Fruit fly (Drosophila melanogaster) whole organism, embryonic: ENCODE measurements around the gene Rtnl1.

Source experiments
- Awh ChIP-seq: fragments of 200-800 bp; sonication (Bioruptor generic); IDR thresholded peaks from 2 replicates; pipeline ENCODE4, ENCODE4 v1.3.6; 2022; ENCODE audit warnings: missing biosample characterization, missing genetic modification characterization
- CG11398 ChIP-seq: fragments of 200-800 bp; sonication (Bioruptor generic); optimal IDR thresholded peaks from 2 replicates; lab custom pipeline; 2016; ENCODE audit warnings: missing biosample characterization, missing genetic modification characterization
- CG11456 ChIP-seq: fragments of 200-800 bp; sonication (Bioruptor generic); IDR thresholded peaks from 3 replicates; pipeline ENCODE4 v1.3.6; 2022; ENCODE audit warnings: missing biosample characterization, missing genetic modification characterization
- CG12942 ChIP-seq: fragments of 200-800 bp; sonication (Bioruptor generic); optimal IDR thresholded peaks from 3 replicates; lab custom pipeline; 2016; ENCODE audit warnings: missing biosample characterization, missing genetic modification characterization
- CG15073 ChIP-seq: fragments of 200-800 bp; sonication (Bioruptor generic); optimal IDR thresholded peaks from 2 replicates; lab custom pipeline; 2016; ENCODE audit warnings: missing biosample characterization, missing genetic modification characterization
- CG1602 ChIP-seq: fragments of 200-800 bp; sonication (Bioruptor generic); optimal IDR thresholded peaks from 3 replicates; lab custom pipeline; 2016; ENCODE audit warnings: missing biosample characterization, missing genetic modification characterization
- CG1832 ChIP-seq: fragments of 200-800 bp; sonication (Bioruptor generic); optimal IDR thresholded peaks from 2 replicates; lab custom pipeline; 2017; ENCODE audit warnings: missing biosample characterization, mild to moderate bottlenecking, missing genetic modification characterization, inconsistent platforms
- CG18619 ChIP-seq: fragments of 200-800 bp; sonication (Bioruptor generic); optimal IDR thresholded peaks from 3 replicates; lab custom pipeline; 2017; ENCODE audit warnings: missing biosample characterization, mild to moderate bottlenecking, missing genetic modification characterization
- CG31388 ChIP-seq: fragments of 200-800 bp; sonication (Bioruptor generic); optimal IDR thresholded peaks from 2 replicates; lab custom pipeline; 2016; ENCODE audit warnings: missing biosample characterization, missing genetic modification characterization
- CG34422 ChIP-seq: fragments of 200-800 bp; sonication (Bioruptor generic); IDR thresholded peaks from 3 replicates; pipeline ENCODE4 v1.3.6; 2022; ENCODE audit warnings: missing biosample characterization, missing genetic modification characterization
- CG4617 ChIP-seq: fragments of 200-800 bp; sonication (Bioruptor generic); optimal IDR thresholded peaks from 3 replicates; lab custom pipeline; 2016; ENCODE audit warnings: missing biosample characterization, missing genetic modification characterization, borderline replicate concordance
- CG9817 ChIP-seq: fragments of 200-800 bp; sonication (Bioruptor generic); optimal IDR thresholded peaks from 2 replicates; lab custom pipeline; 2018; ENCODE audit warnings: missing biosample characterization, mild to moderate bottlenecking, missing genetic modification characterization, moderate library complexity
- Chrac-16 ChIP-seq: fragments of 200-800 bp; sonication (Bioruptor generic); optimal IDR thresholded peaks from 3 replicates; lab custom pipeline; 2016; ENCODE audit warnings: missing biosample characterization, missing genetic modification characterization
- CrebB ChIP-seq: fragments of 200-800 bp; sonication (Bioruptor generic); optimal IDR thresholded peaks from 3 replicates; lab custom pipeline; 2018; ENCODE audit warnings: missing biosample characterization, mild to moderate bottlenecking, missing genetic modification characterization
- Dbx ChIP-seq: fragments of 200-800 bp; sonication (Bioruptor generic); IDR thresholded peaks from 3 replicates; pipeline ENCODE4 v1.3.6; 2022; ENCODE audit warnings: missing biosample characterization, missing genetic modification characterization
- Dek ChIP-seq: fragments of 200-800 bp; sonication (Bioruptor generic); optimal IDR thresholded peaks from 3 replicates; lab custom pipeline; 2019; ENCODE audit warnings: missing biosample characterization, mild to moderate bottlenecking, missing genetic modification characterization, moderate library complexity
- Dll ChIP-seq: fragments of 200-800 bp; sonication (Bioruptor generic); IDR thresholded peaks from 4 replicates; pipeline ENCODE4 v1.3.6; 2022; ENCODE audit warnings: missing biosample characterization, missing genetic modification characterization; ENCODE audit not compliant: partially characterized antibody
- Fer2 ChIP-seq: fragments of 200-800 bp; sonication (Bioruptor generic); optimal IDR thresholded peaks from 2 replicates; lab custom pipeline; 2018; ENCODE audit warnings: missing biosample characterization, mild to moderate bottlenecking, missing genetic modification characterization, moderate library complexity
- Gsc ChIP-seq: fragments of 200-800 bp; sonication (Bioruptor generic); IDR thresholded peaks from 2 replicates; pipeline ENCODE4 v1.3.6; 2022; ENCODE audit warnings: missing biosample characterization, missing genetic modification characterization
- Nf-YA ChIP-seq: fragments of 200-800 bp; sonication (Bioruptor generic); IDR thresholded peaks from 2 replicates; pipeline ENCODE4 v1.3.6; 2022; ENCODE audit warnings: missing biosample characterization, missing genetic modification characterization
- Ptx1 ChIP-seq: fragments of 200-800 bp; sonication (Bioruptor generic); IDR thresholded peaks from 2 replicates; pipeline ENCODE4 v1.3.6; 2022; ENCODE audit warnings: missing biosample characterization, missing genetic modification characterization
- Sry-δ ChIP-seq: fragments of 200-800 bp; sonication (Bioruptor generic); optimal IDR thresholded peaks from 2 replicates; lab custom pipeline; 2016; ENCODE audit warnings: missing biosample characterization, missing genetic modification characterization
- Usf ChIP-seq: fragments of 200-800 bp; sonication (Bioruptor generic); optimal IDR thresholded peaks from 2 replicates; lab custom pipeline; 2017; ENCODE audit warnings: missing genotype, missing biosample characterization, missing genetic modification characterization
- Xbp1 ChIP-seq: fragments of 200-800 bp; sonication (Bioruptor generic); optimal IDR thresholded peaks from 3 replicates; lab custom pipeline; 2016; ENCODE audit warnings: missing biosample characterization, mild to moderate bottlenecking, missing genetic modification characterization
- Xrp1 ChIP-seq: fragments of 200-800 bp; sonication (Bioruptor generic); IDR thresholded peaks from 2 replicates; pipeline ENCODE4 v1.3.6; 2022; ENCODE audit warnings: missing biosample characterization, missing genetic modification characterization
- ac ChIP-seq: fragments of 200-800 bp; sonication (Bioruptor generic); optimal IDR thresholded peaks from 3 replicates; lab custom pipeline; 2017; ENCODE audit warnings: missing biosample characterization, mild to moderate bottlenecking, missing genetic modification characterization
- ap ChIP-seq: fragments of 200-800 bp; sonication (Bioruptor generic); IDR thresholded peaks from 2 replicates; pipeline ENCODE4 v1.3.6; 2022; ENCODE audit warnings: missing biosample characterization, missing genetic modification characterization
- cato ChIP-seq: fragments of 200-800 bp; sonication (Bioruptor generic); optimal IDR thresholded peaks from 2 replicates; lab custom pipeline; 2016; ENCODE audit warnings: missing biosample characterization, missing genetic modification characterization, borderline replicate concordance
- caup ChIP-seq: fragments of 200-800 bp; sonication (Bioruptor generic); optimal IDR thresholded peaks from 3 replicates; lab custom pipeline; 2017; ENCODE audit warnings: missing biosample characterization, mild to moderate bottlenecking, missing genetic modification characterization, moderate library complexity; ENCODE audit not compliant: severe bottlenecking
- chif ChIP-seq, 2 experiments: fragments of 200-800 bp; sonication (Bioruptor generic); optimal IDR thresholded peaks; 3 replicates each; lab custom pipeline; 2016; ENCODE audit warnings: missing biosample characterization in 2 of 2, missing genetic modification characterization in 2 of 2
- crc ChIP-seq: fragments of 200-800 bp; sonication (Bioruptor generic); optimal IDR thresholded peaks from 2 replicates; lab custom pipeline; 2016; ENCODE audit warnings: missing biosample characterization, missing genetic modification characterization
- disco-r ChIP-seq: fragments of 200-800 bp; sonication (Bioruptor generic); optimal IDR thresholded peaks from 2 replicates; lab custom pipeline; 2016; ENCODE audit warnings: missing biosample characterization, missing genetic modification characterization
- dpn ChIP-seq, 2 experiments: fragments of 200-800 bp; sonication (Bioruptor generic); optimal IDR thresholded peaks; 3 replicates each; lab custom pipeline; 2016; ENCODE audit warnings: missing biosample characterization in 2 of 2, missing genetic modification characterization in 2 of 2
- esg ChIP-seq: fragments of 200-800 bp; sonication (Bioruptor generic); conservative IDR thresholded peaks from 2 replicates; pipeline ENCODE4 v1.3.6; 2022; ENCODE audit warnings: missing biosample characterization, missing genetic modification characterization
- grau ChIP-seq: fragments of 200-800 bp; optimal IDR thresholded peaks from 3 replicates; lab custom pipeline; 2019; ENCODE audit warnings: missing biosample characterization, mild to moderate bottlenecking, missing genetic modification characterization, moderate library complexity
- hbn ChIP-seq: fragments of 200-800 bp; sonication (Bioruptor generic); IDR thresholded peaks from 2 replicates; pipeline ENCODE4 v1.3.6; 2022; ENCODE audit warnings: missing biosample characterization, missing genetic modification characterization; ENCODE audit not compliant: partially characterized antibody
- ind ChIP-seq: fragments of 200-800 bp; sonication (Bioruptor generic); optimal IDR thresholded peaks from 3 replicates; lab custom pipeline; 2016; ENCODE audit warnings: missing biosample characterization, missing genetic modification characterization
- jigr1 ChIP-seq: fragments of 200-800 bp; sonication (Bioruptor generic); IDR thresholded peaks from 3 replicates; pipeline ENCODE4 v1.3.6; 2022; ENCODE audit warnings: missing biosample characterization, missing genetic modification characterization
- run ChIP-seq: fragments of 200-800 bp; sonication (Bioruptor generic); optimal IDR thresholded peaks from 3 replicates; lab custom pipeline; 2018; ENCODE audit warnings: missing biosample characterization, mild to moderate bottlenecking, missing genetic modification characterization
- sc ChIP-seq, 3 experiments: fragments of >200 bp in 2 of 3; fragments of 200-800 bp in 1 of 3; sonication (Bioruptor generic) in 1 of 3; optimal IDR thresholded peaks; 2 replicates in 2 of 3; 3 replicates in 1 of 3; lab custom pipeline; 2017; ENCODE audit warnings: mild to moderate bottlenecking in 1 of 3, missing biosample characterization in 1 of 3, missing genetic modification characterization in 1 of 3, missing genetic modification reagents in 1 of 3
- sens ChIP-seq: fragments of 200-800 bp; sonication (Bioruptor generic); peaks from one replicate; lab custom pipeline; 2016; ENCODE audit warnings: missing biosample characterization, missing genetic modification characterization
- sna ChIP-seq: fragments of 200-800 bp; sonication (Bioruptor generic); IDR thresholded peaks from 2 replicates; pipeline ENCODE4 v1.3.6; 2022; ENCODE audit warnings: missing biosample characterization, missing genetic modification characterization; ENCODE audit not compliant: partially characterized antibody
- ssp ChIP-seq: fragments of 200-800 bp; sonication (Bioruptor generic); IDR thresholded peaks from 2 replicates; pipeline ENCODE4 v1.3.6; 2022; ENCODE audit warnings: missing biosample characterization, missing genetic modification characterization
- tin ChIP-seq: fragments of 200-800 bp; sonication (Bioruptor generic); optimal IDR thresholded peaks from 3 replicates; lab custom pipeline; 2016; ENCODE audit warnings: missing biosample characterization, missing genetic modification characterization
- tup ChIP-seq: fragments of 200-800 bp; sonication (Bioruptor generic); optimal IDR thresholded peaks from 2 replicates; lab custom pipeline; 2016; ENCODE audit warnings: missing biosample characterization, mild to moderate bottlenecking, missing genetic modification characterization, moderate library complexity
- unpg ChIP-seq: fragments of 200-800 bp; sonication (Bioruptor generic); optimal IDR thresholded peaks from 3 replicates; lab custom pipeline; 2018; ENCODE audit warnings: missing biosample characterization, mild to moderate bottlenecking, missing genetic modification characterization, moderate library complexity
- vnd ChIP-seq: fragments of 200-800 bp; sonication (Bioruptor generic); IDR thresholded peaks from 3 replicates; pipeline ENCODE4 v1.3.6; 2022; ENCODE audit warnings: missing biosample characterization, missing genetic modification characterization; ENCODE audit not compliant: partially characterized antibody
- wek ChIP-seq: fragments of 200-800 bp; sonication (Bioruptor generic); optimal IDR thresholded peaks from 3 replicates; lab custom pipeline; 2018; ENCODE audit warnings: missing biosample characterization, mild to moderate bottlenecking, missing genetic modification characterization, moderate library complexity
- wor ChIP-seq: fragments of 200-800 bp; sonication (Bioruptor generic); IDR thresholded peaks from 2 replicates; pipeline ENCODE4 v1.3.6; 2022; ENCODE audit warnings: missing biosample characterization, missing genetic modification characterization

The Rtnl1 gene

dm6 chr2L:5000287-5000871 lies 9.1 kb downstream of the Rtnl1 start (continued):
- TF ChIP-seq CG15073 (GFP tag; lab: Kevin White, UChicago) (no peak), CG34422 (GFP tag; lab: Robert Waterston, UW) (peak; percentile 75; the same call in 2 of the 3 replicates), Chrac-16 (GFP tag; lab: Kevin White, UChicago) (peak; percentile 80), Sry-δ (GFP tag; lab: Kevin White, UChicago) (peak; percentile 20), tup (peak; percentile 46), ssp (GFP tag; lab: Robert Waterston, UW) (peak; percentile 35), wor (peak; percentile 56), Dbx (peak; percentile 53), grau (peak; percentile 68), Nf-YA (peak; percentile 53; the same call in 1 of the 2 replicates), ap (GFP tag; lab: Robert Waterston, UW) (peak; percentile 26; the same call in 1 of the 2 replicates), Fer2 (peak; percentile 75), crc (peak; percentile 59), CG18619 (GFP tag; lab: Kevin White, UChicago) (peak; percentile 79), hbn (no peak), unpg (GFP tag; lab: Kevin White, UChicago) (peak; percentile 79), CG11456 (0 out of 3 replicates have a peak, but pooled peaks have one; percentile 64), CrebB (peak; percentile 56), vnd (GFP tag; lab: Robert Waterston, UW) (no peak), Gsc (GFP tag; lab: Robert Waterston, UW) (peak; percentile 50), sens (GFP tag; lab: Kevin White, UChicago) (peak; percentile 97), CG1602 (GFP tag; lab: Kevin White, UChicago) (peak; percentile 73), Xrp1 (GFP tag; lab: Robert Waterston, UW) (peak; percentile 92), sc (optimal IDR thresholded peaks at IDR 0.05; lab: Kevin White, UChicago) (no peak), sc (GFP tag; optimal IDR thresholded peaks at IDR 0.05; lab: Kevin White, UChicago) (peak; percentile 67), wek (GFP tag; lab: Kevin White, UChicago) (no peak), CG4617 (peak; percentile 34), CG9817 (tag; lab: Kevin White, UChicago) (peak; percentile 72), cato (GFP tag; lab: Kevin White, UChicago) (peak; percentile 21), caup (GFP tag; lab: Kevin White, UChicago) (peak; percentile 81), CG11398 (GFP tag; lab: Kevin White, UChicago) (peak; percentile 49), ac (GFP tag; lab: Kevin White, UChicago) (peak; percentile 82), Ptx1 (GFP tag; lab: Robert Waterston, UW) (peak; percentile 83), disco-r (GFP tag; lab: Kevin White, UChicago) (peak; percentile 69), Dek (tag; lab: Kevin White, UChicago) (peak; percentile 89), dpn (GFP tag; optimal IDR thresholded peaks at IDR 0.05; lab: Kevin White, UChicago) (peak; percentile 58 to 64), run (tag; lab: Kevin White, UChicago) (peak; percentile 27), esg (GFP tag; lab: Robert Waterston, UW) (peak; percentile 76), tin (peak; percentile 74), CG12942 (GFP tag; lab: Kevin White, UChicago) (peak; percentile 54), CG1832 (GFP tag; lab: Kevin White, UChicago) (no peak), sna (GFP tag; lab: Robert Waterston, UW) (no peak), CG31388 (GFP tag; lab: Kevin White, UChicago) (no peak), Xbp1 (peak; percentile 79), jigr1 (no peak), ind (GFP tag; lab: Kevin White, UChicago) (peak; percentile 74), Usf (GFP tag; lab: Kevin White, UChicago) (peak; percentile 64), Awh (peak; percentile 84), Dll (GFP tag; lab: Robert Waterston, UW) (no peak), chif (GFP tag; optimal IDR thresholded peaks at IDR 0.05; lab: Kevin White, UChicago) (peak; percentile 74 to 85)
